Fruit fly (Drosophila melanogaster) whole organism, wandering third instar larva: Measurements from ENCODE around the gene CG32459.

Experiments used
- Abd-B ChIP-seq: fragments of >200 bp; optimal IDR thresholded peaks from 2 replicates; lab custom pipeline; 2017; ENCODE audit warnings: missing biosample characterization, missing genetic modification characterization
- CG32264 ChIP-seq: fragments of 200-800 bp; sonication (Bioruptor generic); optimal IDR thresholded peaks from 2 replicates; lab custom pipeline; 2016; ENCODE audit warnings: missing biosample characterization, missing genetic modification characterization
- CG9705 ChIP-seq: fragments of 200-800 bp; sonication (Bioruptor generic); optimal IDR thresholded peaks from 2 replicates; lab custom pipeline; 2018; ENCODE audit warnings: missing biosample characterization, mild to moderate bottlenecking, missing genetic modification characterization
- CrebA ChIP-seq: fragments of 200-800 bp; sonication (Bioruptor generic); optimal IDR thresholded peaks from 2 replicates; lab custom pipeline; 2016; ENCODE audit warnings: missing biosample characterization, mild to moderate bottlenecking, missing genetic modification characterization, borderline replicate concordance
- Dfd ChIP-seq: fragments of >200 bp; optimal IDR thresholded peaks from 2 replicates; lab custom pipeline; 2017; ENCODE audit warnings: missing biosample characterization, missing genetic modification characterization
- Dif ChIP-seq: fragments of 200-275, 200-300 bp; sonication (Bioruptor generic); optimal IDR thresholded peaks from 2 replicates; lab custom pipeline; 2018; ENCODE audit warnings: missing biosample characterization, missing genetic modification characterization; ENCODE audit not compliant: partially characterized antibody
- GATAd ChIP-seq: sonication (Bioruptor generic); optimal IDR thresholded peaks from 2 replicates; lab custom pipeline; 2016; ENCODE audit warnings: missing biosample characterization, missing genetic modification characterization
- HLH106 ChIP-seq: fragments of 200-800 bp; optimal IDR thresholded peaks from 3 replicates; lab custom pipeline; 2019; ENCODE audit warnings: missing biosample characterization, mild to moderate bottlenecking, missing genetic modification characterization, moderate library complexity
- Hnf4 ChIP-seq: fragments of 200-800 bp; sonication (Bioruptor generic); optimal IDR thresholded peaks from 2 replicates; lab custom pipeline; 2016; ENCODE audit warnings: missing biosample characterization, mild to moderate bottlenecking, missing genetic modification characterization
- Hr78 ChIP-seq: fragments of >200 bp; optimal IDR thresholded peaks from 2 replicates; lab custom pipeline; 2017; ENCODE audit warnings: missing biosample characterization, missing genetic modification characterization
- Hr83 ChIP-seq: fragments of 200-300 bp; sonication (Bioruptor generic); optimal IDR thresholded peaks from 2 replicates; lab custom pipeline; 2016; ENCODE audit warnings: missing biosample characterization, mild to moderate bottlenecking, missing genetic modification characterization, moderate library complexity; ENCODE audit not compliant: poor library complexity, severe bottlenecking
- Jra ChIP-seq: sonication (Bioruptor generic); optimal IDR thresholded peaks from 2 replicates; lab custom pipeline; 2016; ENCODE audit warnings: missing biosample characterization, missing genetic modification characterization
- Mio ChIP-seq: sonication (Bioruptor generic); optimal IDR thresholded peaks from 2 replicates; lab custom pipeline; 2016; ENCODE audit warnings: missing biosample characterization, missing genetic modification characterization
- Myc ChIP-seq: fragments of >200 bp; optimal IDR thresholded peaks from 2 replicates; lab custom pipeline; 2017
- N ChIP-seq: fragments of >200 bp; optimal IDR thresholded peaks from 2 replicates; lab custom pipeline; 2018; ENCODE audit warnings: missing biosample characterization, missing external identifiers, missing genetic modification characterization
- OdsH ChIP-seq: fragments of 200-800 bp; sonication (Bioruptor generic); optimal IDR thresholded peaks from 2 replicates; lab custom pipeline; 2016; ENCODE audit warnings: missing biosample characterization, mild to moderate bottlenecking, missing genetic modification characterization
- Rel ChIP-seq, 2 experiments: fragments of 200-800 bp; sonication (Bioruptor generic) in 1 of 2; optimal IDR thresholded peaks; 2 replicates in 1 of 2; 3 replicates in 1 of 2; lab custom pipeline; 2016 to 2019; ENCODE audit warnings: mild to moderate bottlenecking in 2 of 2, missing biosample characterization in 2 of 2, missing genetic modification characterization in 2 of 2, moderate library complexity in 1 of 2
- Sp1 ChIP-seq: fragments of 200-800 bp; sonication (Bioruptor generic); optimal IDR thresholded peaks from 3 replicates; lab custom pipeline; 2019; ENCODE audit warnings: missing biosample characterization, mild to moderate bottlenecking, missing genetic modification characterization, moderate library complexity
- Vsx2 ChIP-seq: fragments of 200-300, 225-300 bp; sonication (Bioruptor generic); optimal IDR thresholded peaks from 2 replicates; lab custom pipeline; 2018; ENCODE audit warnings: missing biosample characterization, missing genetic modification characterization; ENCODE audit not compliant: partially characterized antibody
- br ChIP-seq: fragments of 200-800 bp; sonication (Bioruptor generic); optimal IDR thresholded peaks from 2 replicates; lab custom pipeline; 2016; ENCODE audit warnings: missing biosample characterization, missing genetic modification characterization
- brk ChIP-seq: fragments of 200-800 bp; sonication (Bioruptor generic); optimal IDR thresholded peaks from 2 replicates; lab custom pipeline; 2016; ENCODE audit warnings: missing biosample characterization, mild to moderate bottlenecking, missing genetic modification characterization
- dl ChIP-seq, 2 experiments: fragments of 175-275, 200-275 bp in 1 of 2; fragments of 200-275 bp in 1 of 2; sonication (Bioruptor generic); optimal IDR thresholded peaks; lab custom pipeline; 2018; ENCODE audit warnings: mild to moderate bottlenecking in 2 of 2, missing biosample characterization in 2 of 2, missing genetic modification characterization in 2 of 2, moderate library complexity in 2 of 2; ENCODE audit not compliant: partially characterized antibody in 2 of 2, insufficient read depth in 1 of 2
- dmrt93B ChIP-seq: fragments of 200-800 bp; sonication (Bioruptor generic); optimal IDR thresholded peaks from 2 replicates; lab custom pipeline; 2018; ENCODE audit warnings: missing biosample characterization, mild to moderate bottlenecking, missing genetic modification characterization
- dsf ChIP-seq: sonication (Bioruptor generic); optimal IDR thresholded peaks from 2 replicates; lab custom pipeline; 2016; ENCODE audit warnings: missing biosample characterization, missing genetic modification characterization, borderline replicate concordance
- ey ChIP-seq: fragments of 200-800 bp; sonication (Bioruptor generic); optimal IDR thresholded peaks from 2 replicates; lab custom pipeline; 2016; ENCODE audit warnings: missing biosample characterization, missing genetic modification characterization
- foxo ChIP-seq, 2 experiments: fragments of 200-800 bp; sonication (Bioruptor generic); optimal IDR thresholded peaks; 2 replicates in 1 of 2; 3 replicates in 1 of 2; lab custom pipeline; 2016 to 2017; ENCODE audit warnings: missing biosample characterization in 2 of 2, missing genetic modification characterization in 2 of 2
- fru ChIP-seq: fragments of 200-800 bp; sonication (Bioruptor generic); optimal IDR thresholded peaks from 3 replicates; lab custom pipeline; 2016; ENCODE audit warnings: missing biosample characterization, mild to moderate bottlenecking, missing genetic modification characterization
- h ChIP-seq: fragments of 200-800 bp; sonication (Bioruptor generic); optimal IDR thresholded peaks from 3 replicates; lab custom pipeline; 2016; ENCODE audit warnings: missing biosample characterization, mild to moderate bottlenecking, missing genetic modification characterization
- jim ChIP-seq: fragments of 175-275, 200-325 bp; sonication (Bioruptor generic); optimal IDR thresholded peaks from 2 replicates; lab custom pipeline; 2016; ENCODE audit warnings: missing biosample characterization, mild to moderate bottlenecking, missing genetic modification characterization
- lola ChIP-seq: fragments of >200 bp; optimal IDR thresholded peaks from 2 replicates; lab custom pipeline; 2017; ENCODE audit warnings: missing biosample characterization, missing genetic modification characterization
- pan ChIP-seq: fragments of >200 bp; optimal IDR thresholded peaks from 2 replicates; lab custom pipeline; 2017
- psq ChIP-seq: fragments of 200-800 bp; sonication (Bioruptor generic); optimal IDR thresholded peaks from 3 replicates; lab custom pipeline; 2017; ENCODE audit warnings: missing biosample characterization, mild to moderate bottlenecking, missing genetic modification characterization, moderate library complexity
- rgr ChIP-seq: fragments of 200-800 bp; sonication (Bioruptor generic); optimal IDR thresholded peaks from 3 replicates; lab custom pipeline; 2016; ENCODE audit warnings: missing biosample characterization, mild to moderate bottlenecking, missing genetic modification characterization
- sage ChIP-seq: fragments of 200-800 bp; sonication (Bioruptor generic); optimal IDR thresholded peaks from 2 replicates; lab custom pipeline; 2016; ENCODE audit warnings: missing biosample characterization, mild to moderate bottlenecking, missing genetic modification characterization
- sv ChIP-seq: fragments of 200-800 bp; sonication (Bioruptor generic); optimal IDR thresholded peaks from 3 replicates; lab custom pipeline; 2016; ENCODE audit warnings: missing biosample characterization, missing genetic modification characterization
- tai ChIP-seq: sonication (Bioruptor generic); optimal IDR thresholded peaks from 2 replicates; lab custom pipeline; 2016; ENCODE audit warnings: missing biosample characterization, missing genetic modification characterization
- usp ChIP-seq: fragments of >200 bp; optimal IDR thresholded peaks from 2 replicates; lab custom pipeline; 2017; ENCODE audit warnings: missing biosample characterization, missing genetic modification characterization
- woc ChIP-seq: sonication (Bioruptor generic); optimal IDR thresholded peaks from 2 replicates; lab custom pipeline; 2016; ENCODE audit warnings: missing biosample characterization, mild to moderate bottlenecking, missing genetic modification characterization

CG32459 gene

DNA sequence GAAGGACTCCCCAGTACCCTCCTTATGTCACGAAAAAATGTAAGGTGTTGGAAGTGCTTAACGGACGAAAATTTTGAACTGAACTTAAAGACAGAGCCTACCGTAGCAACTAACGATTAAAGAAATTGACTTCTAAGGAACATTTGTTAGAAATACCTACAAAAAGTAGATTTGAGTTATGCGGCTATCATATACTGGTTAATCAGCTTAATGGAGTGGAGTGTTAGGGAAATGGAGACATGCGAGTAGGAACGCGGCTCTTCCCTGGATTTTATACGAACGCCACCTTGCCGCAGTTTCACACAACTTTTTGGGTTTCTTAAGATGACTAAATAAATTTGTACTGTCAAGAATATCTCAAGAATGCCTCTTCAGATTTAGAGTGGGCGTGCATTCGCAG lies 2.4 kb downstream of the CG32459 start, which contains the start of gene CG32462:
Gene CG32462 (minus strand): TSS at position 101 of the 400 bp plus-strand sequence.
- TF ChIP-seq HLH106 (no peak), dmrt93B (GFP tag; lab: Kevin White, UChicago) (no peak), sage (GFP tag; lab: Kevin White, UChicago) (no peak), lola (GFP tag; lab: Kevin White, UChicago) (no peak), jim (GFP tag; lab: Kevin White, UChicago) (no peak), dsf (no peak), OdsH (no peak), CrebA (GFP tag; lab: Kevin White, UChicago) (no peak), N (GFP tag; lab: Kevin White, UChicago) (no peak), tai (GFP tag; lab: Kevin White, UChicago) (no peak), Dfd (GFP tag; lab: Kevin White, UChicago) (no peak), Myc (lab: Kevin White, UChicago) (no peak), usp (GFP tag; lab: Kevin White, UChicago) (no peak), brk (GFP tag; lab: Kevin White, UChicago) (no peak), rgr (GFP tag; lab: Kevin White, UChicago) (no peak), ey (GFP tag; lab: Kevin White, UChicago) (no peak), Hr83 (no peak)

dm6 chr3L:22851172-22852128 lies 4.4 kb downstream of the CG32459 start:
- peak; percentile 14 for TF ChIP-seq h (GFP tag; lab: Kevin White, UChicago)
- TF ChIP-seq Abd-B (GFP tag; lab: Kevin White, UChicago) = no peak
- no peak for TF ChIP-seq Dfd (GFP tag; lab: Kevin White, UChicago)
- no peak for TF ChIP-seq OdsH
- no peak for TF ChIP-seq GATAd (GFP tag; lab: Kevin White, UChicago)
- TF ChIP-seq dl (GFP tag; optimal IDR thresholded peaks at IDR 0.05; lab: Kevin White, UChicago; ENCODE audit: insufficient read depth in 1 of 2, partially characterized antibody in 2 of 2) = peak; percentile 87 to 91
- peak; percentile 81 for TF ChIP-seq Sp1
- TF ChIP-seq brk (GFP tag; lab: Kevin White, UChicago) = no peak
- peak; percentile 85 for TF ChIP-seq psq (GFP tag; lab: Kevin White, UChicago)
- TF ChIP-seq usp (GFP tag; lab: Kevin White, UChicago) = no peak
- peak in 1 of 2 experiments; percentile 62 for TF ChIP-seq foxo (GFP tag; optimal IDR thresholded peaks at IDR 0.05; lab: Kevin White, UChicago)
- TF ChIP-seq Dif (GFP tag; lab: Kevin White, UChicago) = peak; percentile 95
- no peak for TF ChIP-seq lola (GFP tag; lab: Kevin White, UChicago)
- no peak for TF ChIP-seq sv
- TF ChIP-seq Rel (GFP tag; optimal IDR thresholded peaks at IDR 0.05; lab: Kevin White, UChicago) = peak; percentile 91
- TF ChIP-seq Rel (tag; optimal IDR thresholded peaks at IDR 0.05; lab: Kevin White, UChicago) = peak; percentile 95
- no peak for TF ChIP-seq CG32264 (GFP tag; lab: Kevin White, UChicago)
- TF ChIP-seq Hr78 (GFP tag; lab: Kevin White, UChicago) = no peak
- TF ChIP-seq Vsx2 (GFP tag; lab: Kevin White, UChicago) = peak; percentile 12
- TF ChIP-seq Myc (lab: Kevin White, UChicago) = no peak
- TF ChIP-seq dmrt93B (GFP tag; lab: Kevin White, UChicago) = no peak
- peak; percentile 69 for TF ChIP-seq sage (GFP tag; lab: Kevin White, UChicago)
- TF ChIP-seq woc (GFP tag; lab: Kevin White, UChicago) = no peak
- TF ChIP-seq dsf = no peak
- no peak for TF ChIP-seq jim (GFP tag; lab: Kevin White, UChicago)
- peak; percentile 20 for TF ChIP-seq HLH106
- TF ChIP-seq CrebA (GFP tag; lab: Kevin White, UChicago) = peak; percentile 91
- no peak for TF ChIP-seq Hnf4 (GFP tag; lab: Kevin White, UChicago)
- no peak for TF ChIP-seq Hr83
- TF ChIP-seq ey (GFP tag; lab: Kevin White, UChicago) = peak; percentile 55
- TF ChIP-seq pan (lab: Kevin White, UChicago) = no peak
- TF ChIP-seq br (GFP tag; lab: Kevin White, UChicago) = no peak
- no peak for TF ChIP-seq tai (GFP tag; lab: Kevin White, UChicago)
- TF ChIP-seq N (GFP tag; lab: Kevin White, UChicago) = no peak
- TF ChIP-seq Jra = no peak
- TF ChIP-seq fru (GFP tag; lab: Kevin White, UChicago) = peak; percentile 75
- peak; percentile 9 for TF ChIP-seq rgr (GFP tag; lab: Kevin White, UChicago)
- TF ChIP-seq Mio (GFP tag; lab: Kevin White, UChicago) = no peak
- TF ChIP-seq CG9705 (GFP tag; lab: Kevin White, UChicago) = no peak
